Fruit fly (Drosophila melanogaster) whole organism, embryonic: ENCODE results near the gene scny.
A peak's percentile ranks its signal among the peaks of the same experiment; 100 is the strongest.

Experiments
- B-H1 ChIP-seq: fragments of 200-800 bp; sonication (Bioruptor generic); IDR thresholded peaks from 3 replicates; pipeline ENCODE4 v1.3.6; 2022; ENCODE audit warnings: missing biosample characterization, missing genetic modification characterization
- CG10462 ChIP-seq: fragments of 200-800 bp; sonication (Bioruptor generic); optimal IDR thresholded peaks from 2 replicates; lab custom pipeline; 2016; ENCODE audit warnings: missing biosample characterization, missing genetic modification characterization
- CG11696 ChIP-seq: fragments of 200-800 bp; sonication (Bioruptor generic); IDR thresholded peaks from 2 replicates; pipeline ENCODE4 v1.3.6; 2022; ENCODE audit warnings: missing biosample characterization, missing genetic modification characterization
- CG12769 ChIP-seq: fragments of 200-800 bp; sonication (Bioruptor generic); optimal IDR thresholded peaks from 2 replicates; lab custom pipeline; 2019; ENCODE audit warnings: missing biosample characterization, mild to moderate bottlenecking, missing genetic modification characterization, moderate library complexity
- CG14965 ChIP-seq: fragments of 200-800 bp; sonication (Bioruptor generic); optimal IDR thresholded peaks from 2 replicates; lab custom pipeline; 2016; ENCODE audit warnings: missing biosample characterization, missing genetic modification characterization, borderline replicate concordance
- CG15073 ChIP-seq: fragments of 200-800 bp; sonication (Bioruptor generic); optimal IDR thresholded peaks from 2 replicates; lab custom pipeline; 2016; ENCODE audit warnings: missing biosample characterization, missing genetic modification characterization
- CG15514 ChIP-seq: fragments of 200-800 bp; sonication (Bioruptor generic); optimal IDR thresholded peaks from 3 replicates; lab custom pipeline; 2017; ENCODE audit warnings: missing biosample characterization, missing genetic modification characterization, mild to moderate bottlenecking, moderate library complexity, missing genetic modification reagents
- CG1602 ChIP-seq: fragments of 200-800 bp; sonication (Bioruptor generic); optimal IDR thresholded peaks from 3 replicates; lab custom pipeline; 2016; ENCODE audit warnings: missing biosample characterization, missing genetic modification characterization
- CG1647 ChIP-seq: fragments of 200-800 bp; sonication (Bioruptor generic); optimal IDR thresholded peaks from 3 replicates; lab custom pipeline; 2016; ENCODE audit warnings: missing biosample characterization, missing genetic modification characterization
- CG2129 ChIP-seq: fragments of 200-800 bp; sonication (Bioruptor generic); IDR thresholded peaks from 2 replicates; pipeline ENCODE4 v1.3.6; 2022; ENCODE audit warnings: missing biosample characterization, missing genetic modification characterization; ENCODE audit not compliant: partially characterized antibody
- CG2889 ChIP-seq: fragments of 200-800 bp; sonication (Bioruptor generic); IDR thresholded peaks from 3 replicates; pipeline ENCODE4 v1.3.6; 2022; ENCODE audit warnings: missing biosample characterization, missing genetic modification characterization
- CG31388 ChIP-seq: fragments of 200-800 bp; sonication (Bioruptor generic); optimal IDR thresholded peaks from 2 replicates; lab custom pipeline; 2016; ENCODE audit warnings: missing biosample characterization, missing genetic modification characterization
- CG4360 ChIP-seq: fragments of 200-800 bp; sonication (Bioruptor generic); IDR thresholded peaks from 2 replicates; pipeline ENCODE4 v1.3.6; 2022; ENCODE audit warnings: missing biosample characterization, missing genetic modification characterization
- CG4617 ChIP-seq: fragments of 200-800 bp; sonication (Bioruptor generic); optimal IDR thresholded peaks from 3 replicates; lab custom pipeline; 2016; ENCODE audit warnings: missing biosample characterization, missing genetic modification characterization, borderline replicate concordance
- CG6254 ChIP-seq: fragments of 200-800 bp; sonication (Bioruptor generic); optimal IDR thresholded peaks from 3 replicates; lab custom pipeline; 2017; ENCODE audit warnings: mild to moderate bottlenecking, missing biosample characterization, missing genetic modification reagents, missing genetic modification characterization
- CG6683 ChIP-seq: fragments of 200-800 bp; sonication (Bioruptor generic); optimal IDR thresholded peaks from 2 replicates; lab custom pipeline; 2017; ENCODE audit warnings: missing biosample characterization, mild to moderate bottlenecking, missing genetic modification characterization, missing genetic modification reagents
- CG6791 ChIP-seq: fragments of 200-800 bp; sonication (Bioruptor generic); IDR thresholded peaks from 3 replicates; pipeline ENCODE4 v1.3.6; 2022; ENCODE audit warnings: missing biosample characterization, missing genetic modification characterization; ENCODE audit not compliant: partially characterized antibody
- CG6813 ChIP-seq: fragments of 200-800 bp; sonication (Bioruptor generic); optimal IDR thresholded peaks from 2 replicates; lab custom pipeline; 2017; ENCODE audit warnings: missing biosample characterization, missing genetic modification characterization, mild to moderate bottlenecking, moderate library complexity, missing genetic modification reagents
- CG7745 ChIP-seq: fragments of 200-800 bp; sonication (Bioruptor generic); optimal IDR thresholded peaks from 2 replicates; lab custom pipeline; 2018; ENCODE audit warnings: missing biosample characterization, mild to moderate bottlenecking, missing genetic modification characterization, moderate library complexity
- CG8089 ChIP-seq: fragments of 200-800 bp; sonication (Bioruptor generic); optimal IDR thresholded peaks from 3 replicates; lab custom pipeline; 2016; ENCODE audit warnings: missing biosample characterization, missing genetic modification characterization
- CG8765 ChIP-seq: fragments of 200-800 bp; sonication (Bioruptor generic); IDR thresholded peaks from 2 replicates; pipeline ENCODE4 v1.3.6; 2022; ENCODE audit warnings: missing biosample characterization, missing genetic modification characterization
- CG9817 ChIP-seq: fragments of 200-800 bp; sonication (Bioruptor generic); optimal IDR thresholded peaks from 2 replicates; lab custom pipeline; 2018; ENCODE audit warnings: missing biosample characterization, mild to moderate bottlenecking, missing genetic modification characterization, moderate library complexity
- Fer3 ChIP-seq: fragments of 200-800 bp; sonication (Bioruptor generic); optimal IDR thresholded peaks from 2 replicates; lab custom pipeline; 2018; ENCODE audit warnings: missing biosample characterization, mild to moderate bottlenecking, missing genetic modification characterization, moderate library complexity
- GATAe ChIP-seq: fragments of 200-800 bp; sonication (Bioruptor generic); conservative IDR thresholded peaks from 2 replicates; pipeline ENCODE4 v1.3.6; 2022; ENCODE audit warnings: missing biosample characterization, missing genetic modification characterization
- H15 ChIP-seq: fragments of 200-800 bp; sonication (Bioruptor generic); IDR thresholded peaks from 3 replicates; pipeline ENCODE4 v1.3.6; 2022; ENCODE audit warnings: missing biosample characterization, missing genetic modification characterization
- HmgZ ChIP-seq: fragments of 200-800 bp; sonication (Bioruptor generic); optimal IDR thresholded peaks from 2 replicates; lab custom pipeline; 2018; ENCODE audit warnings: missing biosample characterization, mild to moderate bottlenecking, missing genetic modification characterization
- NC2α ChIP-seq: fragments of 200-800 bp; sonication (Bioruptor generic); optimal IDR thresholded peaks from 2 replicates; lab custom pipeline; 2016; ENCODE audit warnings: missing biosample characterization, missing genetic modification characterization
- Six4 ChIP-seq: fragments of 200-800 bp; sonication (Bioruptor generic); optimal IDR thresholded peaks from 2 replicates; lab custom pipeline; 2016; ENCODE audit warnings: missing biosample characterization, missing genetic modification characterization
- Ssrp ChIP-seq: fragments of 200-800 bp; sonication (Bioruptor generic); optimal IDR thresholded peaks from 2 replicates; lab custom pipeline; 2018; ENCODE audit warnings: missing biosample characterization, mild to moderate bottlenecking, missing genetic modification characterization, moderate library complexity
- Xbp1 ChIP-seq: fragments of 200-800 bp; sonication (Bioruptor generic); optimal IDR thresholded peaks from 3 replicates; lab custom pipeline; 2016; ENCODE audit warnings: missing biosample characterization, mild to moderate bottlenecking, missing genetic modification characterization
- bbx ChIP-seq: fragments of 200-800 bp; sonication (Bioruptor generic); IDR thresholded peaks from 2 replicates; pipeline ENCODE4 v1.3.6; 2022; ENCODE audit warnings: missing biosample characterization, missing genetic modification characterization; ENCODE audit not compliant: partially characterized antibody
- chinmo ChIP-seq: fragments of 200-800 bp; sonication (Bioruptor generic); IDR thresholded peaks from 4 replicates; pipeline ENCODE4 v1.3.6; 2022; ENCODE audit warnings: missing biosample characterization, missing genetic modification characterization; ENCODE audit not compliant: partially characterized antibody
- chm ChIP-seq: fragments of 200-800 bp; sonication (Bioruptor generic); IDR thresholded peaks from 2 replicates; pipeline ENCODE4 v1.3.6; 2022; ENCODE audit warnings: missing biosample characterization, missing genetic modification characterization
- crc ChIP-seq: fragments of 200-800 bp; sonication (Bioruptor generic); optimal IDR thresholded peaks from 2 replicates; lab custom pipeline; 2016; ENCODE audit warnings: missing biosample characterization, missing genetic modification characterization
- dimm ChIP-seq: fragments of 200-800 bp; sonication (Bioruptor generic); IDR thresholded peaks from 2 replicates; pipeline ENCODE4 v1.3.6; 2022; ENCODE audit warnings: missing biosample characterization, missing genetic modification characterization
- en ChIP-seq: fragments of 200-800 bp; sonication (Bioruptor generic); optimal IDR thresholded peaks from 2 replicates; lab custom pipeline; 2016; ENCODE audit warnings: missing biosample characterization, missing genetic modification characterization
- fd96Cb ChIP-seq: fragments of 200-800 bp; sonication (Bioruptor generic); optimal IDR thresholded peaks from 2 replicates; lab custom pipeline; 2018; ENCODE audit warnings: missing biosample characterization, mild to moderate bottlenecking, missing genetic modification characterization, moderate library complexity
- gro ChIP-seq: fragments of 200-800 bp; sonication (Bioruptor generic); optimal IDR thresholded peaks from 2 replicates; lab custom pipeline; 2016; ENCODE audit warnings: missing biosample characterization, missing genetic modification characterization
- jumu ChIP-seq: fragments of 200-800 bp; sonication (Bioruptor generic); optimal IDR thresholded peaks from 3 replicates; lab custom pipeline; 2016; ENCODE audit warnings: missing biosample characterization, missing genetic modification characterization
- kah ChIP-seq: fragments of 200-800 bp; sonication (Bioruptor generic); optimal IDR thresholded peaks from 2 replicates; lab custom pipeline; 2018; ENCODE audit warnings: missing biosample characterization, mild to moderate bottlenecking, missing genetic modification characterization
- pb ChIP-seq: fragments of 200-800 bp; sonication (Bioruptor generic); optimal IDR thresholded peaks from 3 replicates; lab custom pipeline; 2016; ENCODE audit warnings: missing biosample characterization, missing genetic modification characterization
- pita ChIP-seq: fragments of 200-800 bp; sonication (Bioruptor generic); optimal IDR thresholded peaks from 2 replicates; lab custom pipeline; 2017; ENCODE audit warnings: missing biosample characterization, mild to moderate bottlenecking, missing genetic modification characterization
- prd ChIP-seq, 3 experiments: fragments of >200 bp in 2 of 3; fragments of 200-800 bp in 1 of 3; sonication (Bioruptor generic) in 1 of 3; optimal IDR thresholded peaks in 2 of 3; IDR thresholded peaks in 1 of 3; 2 replicates in 2 of 3; 3 replicates in 1 of 3; pipeline versions ENCODE4 v1.3.6 to Lab custom; 2017 to 2022; ENCODE audit warnings: missing biosample characterization in 1 of 3, missing genetic modification characterization in 1 of 3
- psq ChIP-seq: fragments of 200-800 bp; sonication (Bioruptor generic); optimal IDR thresholded peaks from 2 replicates; lab custom pipeline; 2017; ENCODE audit warnings: missing biosample characterization, missing genetic modification characterization
- ro ChIP-seq: fragments of 200-800 bp; sonication (Bioruptor generic); IDR thresholded peaks from 2 replicates; pipeline ENCODE4 v1.3.6; 2022; ENCODE audit warnings: missing biosample characterization, missing genetic modification characterization
- slp2 ChIP-seq: fragments of 200-800 bp; sonication (Bioruptor generic); optimal IDR thresholded peaks from 2 replicates; lab custom pipeline; 2016; ENCODE audit warnings: missing biosample characterization, missing genetic modification characterization
- stc ChIP-seq: fragments of 200-800 bp; sonication (Bioruptor generic); IDR thresholded peaks from 2 replicates; pipeline ENCODE4 v1.3.6; 2022; ENCODE audit warnings: missing biosample characterization, missing genetic modification characterization
- sug ChIP-seq: fragments of 200-800 bp; optimal IDR thresholded peaks from 2 replicates; lab custom pipeline; 2019; ENCODE audit warnings: missing biosample characterization, mild to moderate bottlenecking, missing genetic modification characterization, moderate library complexity
- wdn ChIP-seq: fragments of 200-800 bp; sonication (Bioruptor generic); IDR thresholded peaks from 2 replicates; pipeline ENCODE4 v1.3.6; 2022; ENCODE audit warnings: missing biosample characterization, missing genetic modification characterization

Gene scny

DNA sequence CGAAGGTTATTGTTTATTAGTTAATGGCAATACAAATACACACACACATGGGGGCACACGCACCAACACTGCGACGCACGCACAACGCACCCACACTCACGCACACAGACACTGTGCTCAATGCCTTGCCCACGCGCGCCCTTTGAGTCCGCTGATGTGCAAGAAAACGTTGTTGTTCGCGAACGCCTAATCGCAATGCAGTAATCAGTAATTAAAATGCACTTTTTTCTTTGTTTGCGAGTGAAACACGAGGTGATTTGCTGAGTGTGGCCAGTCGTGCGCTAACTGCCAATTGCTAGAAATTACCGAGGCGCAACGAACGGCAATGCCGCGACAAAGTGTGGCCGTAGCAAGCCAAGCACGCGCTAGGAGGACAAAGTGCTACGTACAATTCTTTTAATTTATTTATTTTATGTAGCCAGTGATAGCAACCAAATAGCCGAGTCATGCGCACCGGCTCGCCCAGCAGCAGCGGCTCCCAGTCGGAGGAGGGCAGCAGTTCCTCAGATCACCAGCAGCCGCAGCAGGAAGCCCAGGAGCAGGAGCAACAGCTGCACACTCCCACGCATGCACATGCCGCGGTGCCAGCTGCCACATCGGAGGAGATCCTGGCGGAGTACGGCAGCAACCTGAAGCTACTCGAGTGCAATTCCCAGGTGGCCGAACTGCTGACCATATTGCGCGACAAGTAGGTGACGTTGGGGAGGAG, 42.0 kb downstream of the scny start, which contains the start of the genes S6k and kri (continued):
- TF ChIP-seq H15 (GFP tag; lab: Robert Waterston, UW) (no peak), HmgZ (tag; lab: Kevin White, UChicago) (peak; percentile 82), CG1647 (GFP tag; lab: Kevin White, UChicago) (no peak), wdn (GFP tag; lab: Robert Waterston, UW) (no peak), CG8765 (GFP tag; lab: Robert Waterston, UW) (peak; percentile 13; the same call in 1 of the 2 replicates), en (GFP tag; lab: Kevin White, UChicago) (no peak), chm (GFP tag; lab: Robert Waterston, UW) (no peak), CG6813 (GFP tag; lab: Kevin White, UChicago) (no peak), CG6791 (GFP tag; lab: Robert Waterston, UW) (peak; percentile 49; the same call in 1 of the 3 replicates), CG1602 (no peak), CG8089 (GFP tag; lab: Kevin White, UChicago) (no peak), chinmo (GFP tag; lab: Robert Waterston, UW) (peak; percentile 92; the same call in 2 of the 4 replicates), CG12769 (tag; lab: Kevin White, UChicago) (peak; percentile 68), CG4360 (GFP tag; lab: Robert Waterston, UW) (no peak; the same call in 1 of the 2 replicates), CG31388 (GFP tag; lab: Kevin White, UChicago) (no peak), B-H1 (GFP tag; lab: Robert Waterston, UW) (no peak), pita (no peak), GATAe (GFP tag; lab: Robert Waterston, UW) (no peak), CG2889 (no peak), Six4 (GFP tag; lab: Kevin White, UChicago) (no peak), CG2129 (GFP tag; lab: Robert Waterston, UW) (no peak), Ssrp (no peak), Xbp1 (GFP tag; lab: Kevin White, UChicago) (no peak), CG7745 (no peak), prd (optimal IDR thresholded peaks at IDR 0.05; lab: Kevin White, UChicago) (no peak), prd (GFP tag; IDR thresholded peaks at IDR 0.05; lab: Robert Waterston, UW) (no peak), gro (peak; percentile 30), jumu (no peak), CG15514 (peak; percentile 45), bbx (GFP tag; lab: Robert Waterston, UW) (no peak), dimm (GFP tag; lab: Robert Waterston, UW) (no peak), CG6254 (no peak), pb (GFP tag; lab: Kevin White, UChicago) (no peak), ro (GFP tag; lab: Robert Waterston, UW) (no peak), CG15073 (GFP tag; lab: Kevin White, UChicago) (no peak), CG11696 (no peak), slp2 (GFP tag; lab: Kevin White, UChicago) (no peak), stc (GFP tag; lab: Robert Waterston, UW) (no peak), psq (no peak), kah (no peak), CG6683 (GFP tag; lab: Kevin White, UChicago) (no peak), sug (tag; lab: Kevin White, UChicago) (peak; percentile 77), CG4617 (peak; percentile 98), fd96Cb (tag; lab: Kevin White, UChicago) (no peak), crc (no peak), Fer3 (tag; lab: Kevin White, UChicago) (no peak), CG14965 (GFP tag; lab: Kevin White, UChicago) (no peak), NC2α (peak; percentile 7), CG10462 (GFP tag; lab: Kevin White, UChicago) (no peak), CG9817 (no peak)
